Fruit fly (Drosophila melanogaster): ENCODE data around the gene exd.

The exd gene

DNA sequence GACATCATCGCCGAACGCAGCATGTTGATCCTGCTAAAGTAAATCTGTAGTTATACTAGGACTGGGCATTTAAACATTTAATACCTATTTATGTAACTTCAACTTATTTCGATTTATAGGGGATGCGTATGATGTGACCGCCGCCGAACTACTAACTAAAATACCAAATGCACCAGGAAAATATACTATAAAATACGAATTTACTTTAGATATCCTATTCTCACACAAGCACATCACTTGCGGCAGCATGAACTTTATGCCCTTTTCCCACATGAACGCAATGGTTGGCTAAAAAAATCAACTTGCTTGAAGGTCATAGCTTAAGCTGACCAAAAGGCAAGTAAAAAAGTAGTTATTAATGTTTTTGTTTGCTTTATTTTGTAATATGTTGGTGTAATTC is 5.6 kb upstream of the exd start, which contains the start of gene ND-20 (continued):
- TF ChIP-seq lbe (GFP tag; optimal IDR thresholded peaks at IDR 0.05) (no peak), Hey (tag; optimal IDR thresholded peaks at IDR 0.05) (no peak), Max (GFP tag; optimal IDR thresholded peaks at IDR 0.05) (no peak), ato (GFP tag; IDR thresholded peaks at IDR 0.05; ENCODE audit: partially characterized antibody) (no peak), hbn (GFP tag; IDR thresholded peaks at IDR 0.05; ENCODE audit: partially characterized antibody) (no peak), CG9437 (GFP tag; optimal IDR thresholded peaks at IDR 0.05) (no peak), tap (tag; optimal IDR thresholded peaks at IDR 0.05) (no peak), h (optimal IDR thresholded peaks at IDR 0.05) (no peak), tna (GFP tag; IDR thresholded peaks at IDR 0.05; ENCODE audit: partially characterized antibody) (no peak), Mes4 (GFP tag; optimal IDR thresholded peaks at IDR 0.05) (no peak), Atf6 (GFP tag; IDR thresholded peaks at IDR 0.05) (no peak), CTCF (GFP tag; optimal IDR thresholded peaks at IDR 0.05) (no peak), CG17328 (GFP tag; IDR thresholded peaks at IDR 0.05) (no peak), Xrp1 (GFP tag; IDR thresholded peaks at IDR 0.05) (no peak), sens-2 (GFP tag; IDR thresholded peaks at IDR 0.05) (no peak), Sox100B (GFP tag; optimal IDR thresholded peaks at IDR 0.05) (no peak), Fer2 (tag; optimal IDR thresholded peaks at IDR 0.05) (no peak), vnd (GFP tag; IDR thresholded peaks at IDR 0.05; ENCODE audit: partially characterized antibody) (no peak), CG1024 (GFP tag; IDR thresholded peaks at IDR 0.05) (peak; percentile 89), CG17612 (GFP tag; IDR thresholded peaks at IDR 0.05) (no peak), CG33557 (GFP tag; optimal IDR thresholded peaks at IDR 0.05) (no peak), bbx (GFP tag; IDR thresholded peaks at IDR 0.05; ENCODE audit: partially characterized antibody) (no peak), Dp (GFP tag; optimal IDR thresholded peaks at IDR 0.05) (peak; percentile 21), Bteb2 (GFP tag; optimal IDR thresholded peaks at IDR 0.05) (peak; percentile 9), ftz-f1 (GFP tag; optimal IDR thresholded peaks at IDR 0.05) (peak; percentile 90), Side (GFP tag; optimal IDR thresholded peaks at IDR 0.05) (no peak), ci (GFP tag; IDR thresholded peaks at IDR 0.05) (no peak), CG14965 (GFP tag; optimal IDR thresholded peaks at IDR 0.05; ENCODE audit: borderline replicate concordance) (no peak), Rx (GFP tag; IDR thresholded peaks at IDR 0.05) (no peak), Ptx1 (GFP tag; IDR thresholded peaks at IDR 0.05) (no peak), CG8281 (tag; optimal IDR thresholded peaks at IDR 0.05) (no peak), CG1603 (tag; optimal IDR thresholded peaks at IDR 0.05) (peak; percentile 86), CoRest (tag; optimal IDR thresholded peaks at IDR 0.05) (peak; percentile 48), CG6272 (GFP tag; IDR thresholded peaks at IDR 0.05) (no peak), CG3838 (GFP tag; optimal IDR thresholded peaks at IDR 0.05) (no peak), da (GFP tag; optimal IDR thresholded peaks at IDR 0.05) (no peak), sd (tag; optimal IDR thresholded peaks at IDR 0.05) (no peak), ham (GFP tag; IDR thresholded peaks at IDR 0.05) (no peak), CG9817 (tag; optimal IDR thresholded peaks at IDR 0.05) (no peak), Mrtf (GFP tag; IDR thresholded peaks at IDR 0.05) (no peak), CG3995 (GFP tag; optimal IDR thresholded peaks at IDR 0.05) (peak; percentile 8), HLH3B (GFP tag; IDR thresholded peaks at IDR 0.05) (no peak), nmo (GFP tag; optimal IDR thresholded peaks at IDR 0.05) (peak; percentile 54), BEAF-32 (GFP tag; optimal IDR thresholded peaks at IDR 0.05) (peak; percentile 57), Sox102F (GFP tag; optimal IDR thresholded peaks at IDR 0.05) (no peak), crc (GFP tag; optimal IDR thresholded peaks at IDR 0.05) (no peak), CG11456 (GFP tag; IDR thresholded peaks at IDR 0.05) (no peak), lab (GFP tag; optimal IDR thresholded peaks at IDR 0.05) (no peak), fru (optimal IDR thresholded peaks at IDR 0.05) (no peak), CG9932 (GFP tag; IDR thresholded peaks at IDR 0.05) (no peak), CG6689 (GFP tag; IDR thresholded peaks at IDR 0.05) (no peak), bsh (GFP tag; optimal IDR thresholded peaks at IDR 0.05) (peak in 1 of 2 experiments; percentile 5), Lim3 (GFP tag; IDR thresholded peaks at IDR 0.05) (no peak)

All from whole organism, embryonic.